Fruit fly (Drosophila melanogaster): ENCODE measurements around the gene C15.

dm6 chr3R:21458445-21458844 is 41.3 kb upstream of the C15 start:
- TF ChIP-seq fkh (GFP tag; optimal IDR thresholded peaks at IDR 0.05), result no peak
- no peak for TF ChIP-seq CG8119 (GFP tag; IDR thresholded peaks at IDR 0.05)
- no peak for TF ChIP-seq Smox (GFP tag; optimal IDR thresholded peaks at IDR 0.05)
- no peak for TF ChIP-seq Gug (GFP tag; IDR thresholded peaks at IDR 0.05)
